Worm (Caenorhabditis elegans) whole organism, L2 larva: Measurements from ENCODE around the gene F08F8.10.

Experiments
- F13H6.1 ChIP-seq: sonication (generic microtip); optimal IDR thresholded peaks from 2 replicates; lab custom pipeline; 2016; ENCODE audit warnings: missing genetic modification characterization, missing compliant biosample characterization
- aly-2 ChIP-seq: fragments of 150-350 bp; optimal IDR thresholded peaks from 2 replicates; lab custom pipeline; 2014; ENCODE audit warnings: missing biosample characterization, missing genetic modification characterization
- ama-1 ChIP-seq: fragments of 150-350 bp; optimal IDR thresholded peaks from 2 replicates; lab custom pipeline; 2018; ENCODE audit warnings: inconsistent platforms
- elt-3 ChIP-seq: sonication (generic microtip); optimal IDR thresholded peaks from 2 replicates; lab custom pipeline; 2017; ENCODE audit warnings: missing biosample characterization, missing genetic modification characterization
- fos-1 ChIP-seq: fragments of 150-350 bp; optimal IDR thresholded peaks from 2 replicates; lab custom pipeline; 2014; ENCODE audit warnings: missing biosample characterization, missing genetic modification characterization
- lin-39 ChIP-seq: fragments of 150-350 bp; optimal IDR thresholded peaks from 2 replicates; lab custom pipeline; 2014; ENCODE audit warnings: missing biosample characterization, missing genetic modification reagents, missing genetic modification characterization
- nhr-10 ChIP-seq: sonication (generic microtip); optimal IDR thresholded peaks from 2 replicates; lab custom pipeline; 2017; ENCODE audit warnings: missing biosample characterization, missing genetic modification characterization
- nhr-12 ChIP-seq: fragments of 150-350 bp; optimal IDR thresholded peaks from 2 replicates; lab custom pipeline; 2014; ENCODE audit warnings: missing biosample characterization, missing genetic modification characterization
- nhr-237 ChIP-seq: fragments of 150-350 bp; optimal IDR thresholded peaks from 2 replicates; lab custom pipeline; 2014; ENCODE audit warnings: missing biosample characterization, missing genetic modification characterization
- nhr-25 ChIP-seq: fragments of 150-350 bp; sonication (generic microtip); optimal IDR thresholded peaks from 3 replicates; lab custom pipeline; 2014; ENCODE audit warnings: missing biosample characterization, missing genetic modification characterization
- unc-55 ChIP-seq: fragments of 150-350 bp; sonication (generic microtip); optimal IDR thresholded peaks from 3 replicates; lab custom pipeline; 2014; ENCODE audit warnings: missing biosample characterization, missing genetic modification reagents, missing genetic modification characterization
- unc-62 ChIP-seq: fragments of 150-350 bp; optimal IDR thresholded peaks from 2 replicates; lab custom pipeline; 2014; ENCODE audit warnings: missing biosample characterization, missing genetic modification reagents, missing genetic modification characterization

ce11 chrIII:7380120-7380519 is 22.9 kb upstream of the F08F8.10 start:
- TF ChIP-seq elt-3: no peak
- TF ChIP-seq aly-2 (tag; lab: Kevin White, UChicago): no peak
- no peak for TF ChIP-seq nhr-25 (tag; lab: Kevin White, UChicago)
- TF ChIP-seq unc-62: no peak
- TF ChIP-seq nhr-237 (tag; lab: Kevin White, UChicago): no peak
- no peak for TF ChIP-seq nhr-10 (tag; lab: Kevin White, UChicago)
- no peak for TF ChIP-seq fos-1 (tag; lab: Kevin White, UChicago)
- no peak for TF ChIP-seq F13H6.1
- no peak for TF ChIP-seq lin-39 (tag; lab: Kevin White, UChicago)
- no peak for TF ChIP-seq unc-55 (GFP tag; lab: Kevin White, UChicago)
- TF ChIP-seq ama-1 (lab: Kevin White, UChicago): no peak
- TF ChIP-seq nhr-12 (tag; lab: Kevin White, UChicago): no peak
